Worm (Caenorhabditis elegans) whole organism, young adult: ENCODE measurements around the gene xtr-1.

Source experiments
- C17E4.6 ChIP-seq: fragments of 200-800 bp; sonication (Bioruptor generic); IDR thresholded peaks from 2 replicates; pipeline ENCODE4 v1.3.6; 2022; ENCODE audit warnings: missing genetic modification reagents, missing genetic modification characterization, missing compliant biosample characterization
- F33H1.4 ChIP-seq: fragments of 200-800 bp; sonication (Bioruptor generic); IDR thresholded peaks from 2 replicates; pipeline ENCODE4 v1.3.6; 2022; ENCODE audit warnings: missing genetic modification reagents, missing genetic modification characterization, missing compliant biosample characterization
- F49E8.2 ChIP-seq: sonication (generic microtip); optimal IDR thresholded peaks from 3 replicates; lab custom pipeline; 2017; ENCODE audit warnings: missing genetic modification characterization, mild to moderate bottlenecking, missing compliant biosample characterization, antibody characterized with exemption, moderate library complexity; ENCODE audit not compliant: insufficient read depth
- Y53G8AR.9 ChIP-seq: fragments of 200-800 bp; sonication (Bioruptor generic); conservative IDR thresholded peaks from 2 replicates; pipeline ENCODE4 v1.3.6; 2022; ENCODE audit warnings: missing genetic modification reagents, missing genetic modification characterization, missing compliant biosample characterization
- Y79H2A.3 ChIP-seq: fragments of 200-800 bp; sonication (Bioruptor generic); conservative IDR thresholded peaks from 2 replicates; pipeline ENCODE4 v1.3.6; 2022; ENCODE audit warnings: missing genetic modification reagents, missing genetic modification characterization, missing compliant biosample characterization
- Y95B8A.8 ChIP-seq: fragments of 200-800 bp; sonication (Bioruptor generic); IDR thresholded peaks from 2 replicates; pipeline ENCODE4 v1.3.6; 2022; ENCODE audit warnings: missing genetic modification reagents, missing genetic modification characterization, missing compliant biosample characterization
- aptf-3 ChIP-seq: fragments of 200-800 bp; sonication (Bioruptor generic); IDR thresholded peaks from 2 replicates; pipeline ENCODE4 v1.3.6; 2022; ENCODE audit warnings: missing genetic modification characterization, missing compliant biosample characterization
- atf-7 ChIP-seq: sonication (generic microtip); optimal IDR thresholded peaks from 2 replicates; lab custom pipeline; 2017; ENCODE audit warnings: mild to moderate bottlenecking, missing genetic modification characterization, missing compliant biosample characterization
- attf-3 ChIP-seq: fragments of 200-800 bp; sonication (Bioruptor generic); conservative IDR thresholded peaks from 2 replicates; pipeline ENCODE4 v1.3.6; 2022; ENCODE audit warnings: missing genetic modification reagents, missing genetic modification characterization, missing compliant biosample characterization
- attf-6 ChIP-seq: fragments of 200-800 bp; sonication (Bioruptor generic); IDR thresholded peaks from 2 replicates; pipeline ENCODE4 v1.3.6; 2022; ENCODE audit warnings: missing genetic modification reagents, missing genetic modification characterization, missing compliant biosample characterization
- bed-2 ChIP-seq: fragments of 200-800 bp; sonication (Bioruptor generic); IDR thresholded peaks from 2 replicates; pipeline ENCODE4 v1.3.6; 2022; ENCODE audit warnings: missing genetic modification reagents, missing genetic modification characterization, missing compliant biosample characterization
- ccch-3 ChIP-seq: fragments of 200-800 bp; sonication (Bioruptor generic); optimal IDR thresholded peaks from 2 replicates; lab custom pipeline; 2018; ENCODE audit warnings: mild to moderate bottlenecking, missing genetic modification characterization, missing compliant biosample characterization
- cebp-2 ChIP-seq: fragments of 200-800 bp; sonication (Bioruptor generic); IDR thresholded peaks from 2 replicates; pipeline ENCODE4 v1.3.6; 2022; ENCODE audit warnings: missing genetic modification characterization, missing compliant biosample characterization
- ceh-40 ChIP-seq: fragments of 200-800 bp; sonication (Bioruptor generic); IDR thresholded peaks from 2 replicates; pipeline ENCODE4 v1.3.6; 2022; ENCODE audit warnings: missing genetic modification characterization, missing compliant biosample characterization
- egl-18 ChIP-seq: fragments of 200-800 bp; sonication (Bioruptor generic); IDR thresholded peaks from 2 replicates; pipeline ENCODE4 v1.3.6; 2022; ENCODE audit warnings: missing genetic modification reagents, missing genetic modification characterization, missing compliant biosample characterization
- egrh-3 ChIP-seq: fragments of 200-800 bp; sonication (Bioruptor generic); IDR thresholded peaks from 2 replicates; pipeline ENCODE4 v1.3.6; 2022; ENCODE audit warnings: missing genetic modification reagents, missing genetic modification characterization, missing compliant biosample characterization
- hlh-26 ChIP-seq: fragments of 200-800 bp; sonication (Bioruptor generic); conservative IDR thresholded peaks from 2 replicates; pipeline ENCODE4 v1.3.6; 2022; ENCODE audit warnings: missing genetic modification reagents, missing genetic modification characterization, missing compliant biosample characterization
- hsf-1 ChIP-seq: fragments of 200-800 bp; sonication (Bioruptor generic); IDR thresholded peaks from 2 replicates; pipeline ENCODE4 v1.3.6; 2022; ENCODE audit warnings: missing genetic modification reagents, missing genetic modification characterization, missing compliant biosample characterization
- let-526 ChIP-seq: fragments of 200-800 bp; sonication (Bioruptor generic); IDR thresholded peaks from 2 replicates; pipeline ENCODE4 v1.3.6; 2022; ENCODE audit warnings: missing genetic modification reagents, missing genetic modification characterization, missing compliant biosample characterization
- lin-54 ChIP-seq: fragments of 200-800 bp; sonication (Bioruptor generic); optimal IDR thresholded peaks from 2 replicates; lab custom pipeline; 2018; ENCODE audit warnings: mild to moderate bottlenecking, missing genetic modification characterization, missing compliant biosample characterization
- mes-4 ChIP-seq: sonication (generic microtip); optimal IDR thresholded peaks from 2 replicates; lab custom pipeline; 2016; ENCODE audit warnings: missing genotype, missing genetic modification characterization, missing compliant biosample characterization
- pha-4 ChIP-seq: fragments of 150-350 bp; sonication (generic microtip); optimal IDR thresholded peaks from 2 replicates; lab custom pipeline; 2014; ENCODE audit warnings: missing biosample characterization, missing genetic modification reagents, missing genetic modification characterization
- rcor-1 ChIP-seq: fragments of 200-800 bp; sonication (Bioruptor generic); IDR thresholded peaks from 2 replicates; pipeline ENCODE4 v1.3.6; 2022; ENCODE audit warnings: missing genetic modification reagents, missing genetic modification characterization, missing compliant biosample characterization
- rec-8 ChIP-seq, 2 experiments: sonication (generic microtip); optimal IDR thresholded peaks; 2 replicates each; lab custom pipeline; 2016; ENCODE audit warnings: mild to moderate bottlenecking in 2 of 2, missing genetic modification characterization in 2 of 2, missing genetic modification reagents in 2 of 2, missing genotype in 2 of 2, missing biosample characterization in 1 of 2, missing compliant biosample characterization in 1 of 2, moderate library complexity in 1 of 2
- repo-1 ChIP-seq: sonication (generic microtip); optimal IDR thresholded peaks from 2 replicates; lab custom pipeline; 2017; ENCODE audit warnings: mild to moderate bottlenecking, missing genetic modification characterization, missing compliant biosample characterization
- sea-2 ChIP-seq: fragments of 200-800 bp; sonication (Bioruptor generic); IDR thresholded peaks from 2 replicates; pipeline ENCODE4 v1.3.6; 2022; ENCODE audit warnings: missing genetic modification characterization, missing compliant biosample characterization
- snpc-1.3 ChIP-seq: sonication (generic microtip); optimal IDR thresholded peaks from 2 replicates; lab custom pipeline; 2017; ENCODE audit warnings: missing genetic modification characterization, mild to moderate bottlenecking, missing compliant biosample characterization, antibody characterized with exemption, moderate library complexity, missing genotype, missing genetic modification reagents; ENCODE audit not compliant: insufficient read depth
- snpc-4 ChIP-seq, 5 experiments: fragments of 150-350 bp in 1 of 5; sonication (generic microtip) in 4 of 5; optimal IDR thresholded peaks; 2 replicates each; lab custom pipeline; 2014 to 2018; ENCODE audit warnings: missing genetic modification characterization in 5 of 5, missing biosample characterization in 3 of 5, antibody characterized with exemption in 2 of 5, mild to moderate bottlenecking in 2 of 5, missing compliant biosample characterization in 2 of 5, missing genotype in 2 of 5, moderate library complexity in 2 of 5, missing genetic modification reagents in 1 of 5
- somi-1 ChIP-seq: fragments of 200-800 bp; sonication (Bioruptor generic); optimal IDR thresholded peaks from 2 replicates; lab custom pipeline; 2018; ENCODE audit warnings: mild to moderate bottlenecking, missing genetic modification characterization, missing compliant biosample characterization
- sptf-2 ChIP-seq: fragments of 200-800 bp; sonication (Bioruptor generic); optimal IDR thresholded peaks from 2 replicates; lab custom pipeline; 2018; ENCODE audit warnings: mild to moderate bottlenecking, missing genetic modification characterization, missing compliant biosample characterization
- tlf-1 ChIP-seq: fragments of 200-800 bp; sonication (Bioruptor generic); optimal IDR thresholded peaks from 2 replicates; lab custom pipeline; 2018; ENCODE audit warnings: mild to moderate bottlenecking, missing genetic modification characterization, missing compliant biosample characterization
- unc-130 ChIP-seq: sonication (generic microtip); optimal IDR thresholded peaks from 2 replicates; lab custom pipeline; 2016; ENCODE audit warnings: missing genetic modification reagents, missing genetic modification characterization, missing compliant biosample characterization
- xnd-1 ChIP-seq: sonication (generic microtip); optimal IDR thresholded peaks from 2 replicates; lab custom pipeline; 2016; ENCODE audit warnings: missing genotype, missing genetic modification reagents, missing genetic modification characterization, missing compliant biosample characterization
- zfh-2 ChIP-seq: fragments of 200-800 bp; sonication (Bioruptor generic); conservative IDR thresholded peaks from 2 replicates; pipeline ENCODE4 v1.3.6; 2022; ENCODE audit warnings: missing genetic modification reagents, missing genetic modification characterization, missing compliant biosample characterization
- ztf-22 ChIP-seq: fragments of 200-800 bp; sonication (Bioruptor generic); optimal IDR thresholded peaks from 2 replicates; lab custom pipeline; 2018; ENCODE audit warnings: mild to moderate bottlenecking, missing genetic modification characterization, moderate library complexity, missing compliant biosample characterization
- ztf-25 ChIP-seq: fragments of 200-800 bp; sonication (Bioruptor generic); IDR thresholded peaks from 2 replicates; pipeline ENCODE4 v1.3.6; 2022; ENCODE audit warnings: missing genetic modification reagents, missing genetic modification characterization, missing compliant biosample characterization
- ztf-3 ChIP-seq: fragments of 200-800 bp; sonication (Bioruptor generic); optimal IDR thresholded peaks from 2 replicates; lab custom pipeline; 2018; ENCODE audit warnings: mild to moderate bottlenecking, missing genetic modification characterization, missing compliant biosample characterization

The xtr-1 gene

ce11 chrX:11827528-11827927, 25.1 kb upstream of the xtr-1 start:
- TF ChIP-seq aptf-3 (GFP tag; lab: Robert Waterston, UW) = no peak
- TF ChIP-seq hlh-26 (GFP tag; lab: Robert Waterston, UW) = no peak
- TF ChIP-seq pha-4 (tag; lab: Kevin White, UChicago) = no peak
- TF ChIP-seq unc-130 (GFP tag; lab: Kevin White, UChicago) = no peak
- TF ChIP-seq mes-4 (tag; lab: Kevin White, UChicago) = no peak
- TF ChIP-seq attf-3 (GFP tag; lab: Robert Waterston, UW) = no peak
- TF ChIP-seq ceh-40 = no peak
- TF ChIP-seq lin-54 (GFP tag; lab: Kevin White, UChicago) = no peak
- no peak for TF ChIP-seq Y53G8AR.9 (GFP tag; lab: Robert Waterston, UW)
- TF ChIP-seq F33H1.4 (GFP tag; lab: Robert Waterston, UW) = no peak
- no peak for TF ChIP-seq zfh-2 (GFP tag; lab: Robert Waterston, UW)
- TF ChIP-seq, all 124 proteins: peak for 0

ce11 chrX:11828661-11829060, 23.9 kb upstream of the xtr-1 start:
- TF ChIP-seq hsf-1 (GFP tag; lab: Robert Waterston, UW) = no peak
- TF ChIP-seq Y95B8A.8 (GFP tag; lab: Robert Waterston, UW) = no peak
- TF ChIP-seq egl-18 (GFP tag; lab: Robert Waterston, UW) = no peak
- TF ChIP-seq mes-4 (tag; lab: Kevin White, UChicago) = no peak
- no peak for TF ChIP-seq ztf-3 (GFP tag; lab: Kevin White, UChicago)
- no peak for TF ChIP-seq cebp-2 (GFP tag; lab: Robert Waterston, UW)
- TF ChIP-seq F49E8.2 (tag; lab: Kevin White, UChicago) = no peak
- no peak for TF ChIP-seq sptf-2 (GFP tag; lab: Kevin White, UChicago)
- TF ChIP-seq snpc-1.3 (tag; lab: Kevin White, UChicago) = no peak
- TF ChIP-seq, all 124 proteins: peak for 0

ce11 chrX:11837378-11837777, 15.2 kb upstream of the xtr-1 start, which contains the start of gene taf-7.1:
taf-7.1 (minus strand) TSS chrX:11837478.
- TF ChIP-seq C17E4.6 (GFP tag; lab: Robert Waterston, UW) (no peak), sea-2 (no peak)

ce11 chrX:11843363-11843762, 9.2 kb upstream of the xtr-1 start, which contains the start of gene F54F7.2:
F54F7.2 (plus strand) TSS chrX:11843663.
- TF ChIP-seq attf-6 (no peak), attf-3 (GFP tag; lab: Robert Waterston, UW) (no peak), F33H1.4 (GFP tag; lab: Robert Waterston, UW) (no peak), tlf-1 (GFP tag; lab: Kevin White, UChicago) (no peak), snpc-4 (GFP tag; optimal IDR thresholded peaks at IDR 0.05; lab: Kevin White, UChicago) (no peak), snpc-4 (tag; optimal IDR thresholded peaks at IDR 0.05; lab: Kevin White, UChicago) (no peak), egrh-3 (GFP tag; lab: Robert Waterston, UW) (no peak), rcor-1 (GFP tag; lab: Robert Waterston, UW) (no peak), somi-1 (GFP tag; lab: Kevin White, UChicago) (no peak), xnd-1 (tag; lab: Kevin White, UChicago) (no peak), Y79H2A.3 (no peak), unc-130 (GFP tag; lab: Kevin White, UChicago) (no peak), rec-8 (tag; optimal IDR thresholded peaks at IDR 0.05; lab: Kevin White, UChicago) (no peak)

DNA sequence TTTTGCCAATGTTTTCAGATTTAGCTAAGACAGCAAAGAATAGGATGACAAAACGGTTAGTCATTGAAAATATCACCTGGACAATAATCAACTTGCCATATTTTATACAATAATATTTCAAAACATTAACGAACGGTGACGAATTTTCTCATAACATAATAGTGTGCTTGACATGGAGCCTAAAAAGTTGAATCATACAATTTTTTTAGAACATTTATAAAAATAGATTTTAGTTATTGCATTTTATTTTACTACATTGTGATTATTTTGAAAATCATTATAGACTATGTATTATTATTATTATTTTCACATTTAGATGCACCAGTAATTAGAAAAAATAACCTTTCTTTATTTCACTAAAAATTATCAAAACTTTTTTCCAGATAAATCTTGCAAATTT, 4.0 kb upstream of the xtr-1 start, which contains the start of gene F54F7.9:
TSS of gene F54F7.9 (minus strand) at position 101 of the 400 bp plus-strand sequence.
- TF ChIP-seq rec-8 (tag; optimal IDR thresholded peaks at IDR 0.05; lab: Kevin White, UChicago) = no peak
- no peak for TF ChIP-seq ztf-25
- no peak for TF ChIP-seq ztf-22 (GFP tag; lab: Kevin White, UChicago)
- TF ChIP-seq bed-2 (GFP tag; lab: Robert Waterston, UW) = no peak
- TF ChIP-seq atf-7 (tag; lab: Kevin White, UChicago) = no peak
- no peak for TF ChIP-seq repo-1 (tag; lab: Kevin White, UChicago)
- TF ChIP-seq ccch-3 (GFP tag; lab: Kevin White, UChicago) = no peak
- no peak for TF ChIP-seq let-526
- TF ChIP-seq, all 124 proteins: peak for 0
